Worm (Caenorhabditis elegans): ENCODE results near the gene F40F12.3.

The F40F12.3 gene

DNA sequence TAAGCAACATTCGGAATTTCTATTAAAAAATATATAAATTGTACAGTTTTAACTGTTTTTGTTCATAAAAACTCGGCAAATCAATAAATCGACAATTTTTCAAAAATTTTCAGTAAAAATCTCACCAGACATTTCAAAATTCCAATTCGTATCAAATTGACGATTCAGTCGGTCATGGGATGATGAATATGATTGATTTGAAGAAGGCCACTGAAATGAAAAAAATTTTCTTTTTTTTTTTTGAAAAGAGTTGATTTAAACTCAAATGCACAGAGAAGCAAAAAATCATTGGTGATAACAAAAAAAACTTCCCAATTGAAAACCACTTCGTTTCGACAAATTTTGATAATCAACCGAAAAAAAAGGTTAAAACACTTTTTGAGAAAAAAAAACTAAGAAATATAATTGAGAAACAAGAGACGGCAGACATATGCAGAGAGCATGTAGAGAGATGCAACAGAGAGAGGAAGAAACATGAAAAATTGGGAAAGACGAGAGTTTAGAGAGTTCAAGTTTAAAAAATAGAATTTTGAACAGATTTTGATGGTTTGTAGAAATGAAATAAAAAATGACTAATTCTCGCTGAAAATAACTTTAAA, 16.9 kb downstream of the F40F12.3 start:
- TF ChIP-seq elt-2 (tag; optimal IDR thresholded peaks at IDR 0.05) = peak; percentile 52
- TF ChIP-seq lsy-2 (tag; optimal IDR thresholded peaks at IDR 0.05) = no peak
- no peak for TF ChIP-seq mep-1 (tag; optimal IDR thresholded peaks at IDR 0.05)
- peak; percentile 18 for TF ChIP-seq nhr-85 (tag)
- no peak for TF ChIP-seq aha-1 (tag; optimal IDR thresholded peaks at IDR 0.05)
- no peak for TF ChIP-seq nhr-47 (tag; optimal IDR thresholded peaks at IDR 0.05)
- TF ChIP-seq ceh-82 (tag; optimal IDR thresholded peaks at IDR 0.05) = no peak
- no peak for TF ChIP-seq sup-37 (GFP tag; optimal IDR thresholded peaks at IDR 0.05)
- TF ChIP-seq rnt-1 (tag; optimal IDR thresholded peaks at IDR 0.05) = no peak
- no peak for TF ChIP-seq ama-1 (optimal IDR thresholded peaks at IDR 0.05)
- peak; percentile 21 for TF ChIP-seq lin-14 (GFP tag; optimal IDR thresholded peaks at IDR 0.05)

- TF ChIP-seq efl-1 (optimal IDR thresholded peaks at IDR 0.05) (no peak), efl-1 (GFP tag; optimal IDR thresholded peaks at IDR 0.05 in 1 of 2) (peak in 1 of 2 experiments; percentile 82), egl-13 (tag; optimal IDR thresholded peaks at IDR 0.05) (no peak)
Observed at ce11 chrIII:9899720-9900119, 20.9 kb downstream of the F40F12.3 start.

DNA sequence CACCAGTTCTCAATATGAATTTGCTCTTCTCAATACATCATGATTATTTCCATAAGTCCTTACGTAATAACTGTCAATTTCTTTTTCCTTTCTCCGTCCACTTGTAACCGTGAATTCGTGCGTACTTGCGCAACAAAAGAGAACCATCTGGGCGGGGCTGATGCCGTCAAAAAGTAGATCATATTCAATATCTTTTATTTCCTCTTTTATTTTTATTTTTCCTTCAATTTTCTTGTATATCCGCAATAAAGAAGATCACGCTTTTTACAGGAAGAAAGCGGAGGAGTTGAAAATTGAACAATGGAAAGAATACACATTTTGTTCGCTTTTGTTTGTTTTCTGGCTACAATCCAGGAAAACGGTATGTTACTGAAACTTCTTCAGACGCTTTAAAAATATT, 27.8 kb downstream of the F40F12.3 start, which contains the start of gene mam-7:
mam-7 (plus strand) TSS at position 301 of the 400 bp plus-strand sequence.
- TF ChIP-seq nhr-76 (tag; optimal IDR thresholded peaks at IDR 0.05) (no peak), ztf-4 (tag; optimal IDR thresholded peaks at IDR 0.05) (no peak), nhr-71 (tag; optimal IDR thresholded peaks at IDR 0.05) (no peak), ets-5 (GFP tag; IDR thresholded peaks at IDR 0.05) (no peak), fkh-10 (GFP tag; optimal IDR thresholded peaks at IDR 0.05) (no peak), mdl-1 (tag; optimal IDR thresholded peaks at IDR 0.05) (no peak), lin-15B (tag; optimal IDR thresholded peaks at IDR 0.05) (no peak), unc-86 (tag; optimal IDR thresholded peaks at IDR 0.05) (no peak), nhr-237 (tag; optimal IDR thresholded peaks at IDR 0.05) (no peak), sptf-1 (tag; optimal IDR thresholded peaks at IDR 0.05) (no peak), ceh-8 (GFP tag; optimal IDR thresholded peaks at IDR 0.05) (no peak), efl-3 (GFP tag; optimal IDR thresholded peaks at IDR 0.05) (no peak)

DNA sequence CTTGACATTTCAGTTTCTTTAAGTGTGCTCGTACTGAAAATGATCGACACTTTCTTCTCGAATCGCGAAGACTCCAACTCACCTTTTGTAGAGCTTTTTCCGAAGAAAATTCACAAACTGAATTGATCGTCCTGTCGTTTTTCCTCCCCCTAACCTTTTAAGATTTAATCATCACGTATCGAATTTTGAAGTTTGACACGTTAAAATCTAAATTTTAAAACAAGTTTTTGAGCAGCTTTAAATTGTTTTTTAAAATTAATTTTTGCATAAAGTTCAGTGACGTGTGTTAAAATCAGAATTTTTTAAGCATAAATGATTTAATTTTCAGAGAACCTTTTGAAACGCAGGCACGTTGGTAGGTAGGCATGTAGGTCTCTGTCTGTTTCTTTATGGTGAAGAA, 29.3 kb downstream of the F40F12.3 start, which contains the start of gene alg-4:
alg-4 (minus strand) TSS at position 101 of the 400 bp plus-strand sequence.
- TF ChIP-seq C34B4.2 (tag; optimal IDR thresholded peaks at IDR 0.05) = no peak
- no peak for TF ChIP-seq alr-1 (tag; optimal IDR thresholded peaks at IDR 0.05; ENCODE audit: borderline replicate concordance)
- no peak for TF ChIP-seq snpc-4 (tag; optimal IDR thresholded peaks at IDR 0.05)
- no peak for TF ChIP-seq rnt-1 (tag; optimal IDR thresholded peaks at IDR 0.05)
- TF ChIP-seq unc-86 (tag; optimal IDR thresholded peaks at IDR 0.05) = no peak
- TF ChIP-seq nhr-84 (tag; optimal IDR thresholded peaks at IDR 0.05) = no peak
- no peak for TF ChIP-seq nhr-237 (tag; optimal IDR thresholded peaks at IDR 0.05)
- no peak for TF ChIP-seq sup-37 (GFP tag; optimal IDR thresholded peaks at IDR 0.05)

- TF ChIP-seq lin-35 (GFP tag; optimal IDR thresholded peaks at IDR 0.05) = no peak
- peak; percentile 57 for TF ChIP-seq lin-14 (GFP tag; optimal IDR thresholded peaks at IDR 0.05)
- TF ChIP-seq lin-39 (tag; optimal IDR thresholded peaks at IDR 0.05) = no peak
- peak; percentile 41 for TF ChIP-seq fkh-8 (tag; optimal IDR thresholded peaks at IDR 0.05)
- peak; percentile 24 for TF ChIP-seq fkh-10 (GFP tag; optimal IDR thresholded peaks at IDR 0.05)
Observed at ce11 chrIII:9886323-9886722, 34.3 kb downstream of the F40F12.3 start.

ce11 chrIII:9885609-9886008, 35.1 kb downstream of the F40F12.3 start:
- TF ChIP-seq vab-15 (tag; optimal IDR thresholded peaks at IDR 0.05) (no peak), efl-1 (optimal IDR thresholded peaks at IDR 0.05) (no peak), efl-1 (GFP tag; optimal IDR thresholded peaks at IDR 0.05 in 1 of 2) (no peak), lin-14 (GFP tag; optimal IDR thresholded peaks at IDR 0.05) (peak; percentile 59), rnt-1 (tag; optimal IDR thresholded peaks at IDR 0.05) (peak; percentile 47), nhr-20 (tag; optimal IDR thresholded peaks at IDR 0.05) (no peak), lin-15B (tag; optimal IDR thresholded peaks at IDR 0.05) (no peak)
